Worm (Caenorhabditis elegans): ENCODE measurements around the gene F22B5.10.

DNA sequence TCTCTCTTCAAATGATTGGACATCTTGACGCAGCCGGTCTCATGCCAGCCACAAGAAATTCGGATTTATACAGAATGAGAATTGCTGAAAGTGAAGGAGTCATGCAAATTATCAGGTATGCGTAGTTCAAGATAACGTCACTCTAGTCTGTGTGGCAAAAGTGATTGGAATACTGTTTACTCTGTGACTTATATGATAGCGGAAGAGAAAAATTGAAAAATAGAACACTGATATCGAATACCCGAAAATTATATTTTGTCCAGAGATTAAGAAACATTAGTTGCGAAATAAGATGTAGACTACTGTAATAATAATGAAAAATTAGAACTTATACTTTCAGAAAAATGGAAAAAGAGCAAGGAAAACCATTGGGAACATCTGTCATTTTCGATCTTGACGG is 48.5 kb downstream of the F22B5.10 start:
- TF ChIP-seq F57A8.1 (GFP tag; optimal IDR thresholded peaks at IDR 0.05) (no peak), nfya-2 (GFP tag; IDR thresholded peaks at IDR 0.05) (no peak), bed-1 (GFP tag; IDR thresholded peaks at IDR 0.05) (no peak), lin-40 (tag; optimal IDR thresholded peaks at IDR 0.05) (no peak), lag-1 (GFP tag; IDR thresholded peaks at IDR 0.05) (no peak), athp-1 (tag; optimal IDR thresholded peaks at IDR 0.05) (no peak), lsl-1 (GFP tag; optimal IDR thresholded peaks at IDR 0.05) (no peak)

Measured in whole organism, young adult.